Worm (Caenorhabditis elegans): ENCODE results near the gene glc-1.
A peak's percentile ranks its signal among the peaks of the same experiment; 100 is the strongest.

Gene glc-1

DNA sequence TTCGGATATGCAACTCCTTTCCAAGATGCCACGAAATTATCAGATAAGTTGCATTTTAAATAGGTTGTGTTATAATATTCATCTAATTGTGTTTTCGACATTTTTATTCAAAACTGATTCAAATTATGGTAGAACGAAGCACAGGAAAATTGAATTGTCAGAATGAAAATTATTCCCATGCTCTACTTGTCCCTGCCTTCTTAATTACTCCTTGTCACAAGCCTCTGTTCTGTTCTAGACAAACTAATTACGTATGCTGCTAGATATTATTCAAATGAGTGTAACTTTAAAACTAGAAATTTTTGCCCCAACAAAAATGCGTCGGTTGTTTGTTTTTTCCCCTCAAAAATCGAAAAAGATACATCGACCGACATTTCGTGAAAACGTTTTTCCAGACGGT, 24.6 kb downstream of the glc-1 start, which contains the start of gene srh-104:
Gene srh-104 (minus strand): TSS at position 101 of the 400 bp plus-strand sequence.
- no peak for TF ChIP-seq ceh-31 (tag; optimal IDR thresholded peaks at IDR 0.05)

DNA sequence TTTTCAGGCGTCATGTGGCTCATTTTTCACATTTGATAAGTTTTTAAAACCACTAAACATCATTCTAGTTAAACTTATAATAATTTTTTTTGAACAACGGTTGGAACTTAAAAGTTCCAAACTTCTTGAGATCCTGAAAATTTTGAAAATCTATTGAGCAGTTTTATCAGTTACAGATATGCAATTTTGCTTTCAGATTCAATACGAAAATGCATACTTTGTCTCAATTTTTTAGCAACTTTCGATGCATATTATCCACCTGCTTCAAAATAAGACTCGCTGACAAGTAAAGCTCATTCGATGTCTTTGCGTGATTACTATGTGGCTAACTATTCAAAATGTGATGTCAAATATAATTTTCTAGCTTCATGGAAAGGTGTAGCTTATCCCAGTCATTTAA, 27.1 kb downstream of the glc-1 start, which contains the start of gene srh-95:
Gene srh-95 (plus strand): TSS at position 301 of the 400 bp plus-strand sequence.
- TF ChIP-seq ama-1 (optimal IDR thresholded peaks at IDR 0.05) = no peak

DNA sequence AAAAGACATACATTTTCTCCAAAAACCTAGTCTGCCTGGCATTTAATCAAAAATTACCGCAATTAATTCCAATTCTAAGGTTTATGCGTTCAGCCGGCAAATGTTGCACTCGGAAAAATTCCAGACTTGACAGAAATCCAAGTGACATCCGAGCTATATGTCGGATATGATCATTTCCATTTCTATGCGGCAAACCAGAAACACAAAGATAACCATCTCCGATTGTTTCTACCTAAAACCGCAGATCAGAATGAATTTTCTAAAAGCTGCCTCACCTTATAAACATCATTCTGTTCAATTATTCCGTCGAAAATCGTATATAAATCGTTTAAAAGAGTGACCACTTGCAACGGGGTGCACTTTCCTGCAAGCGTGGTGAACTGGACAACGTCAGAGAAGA, 29.7 kb downstream of the glc-1 start:
- TF ChIP-seq hlh-15 (tag; optimal IDR thresholded peaks at IDR 0.05) = no peak
- TF ChIP-seq rnt-1 (tag; optimal IDR thresholded peaks at IDR 0.05) = peak; percentile 76

- TF ChIP-seq pat-9 (tag; optimal IDR thresholded peaks at IDR 0.05) (no peak), F13H6.1 (tag; optimal IDR thresholded peaks at IDR 0.05) (no peak), lin-11 (tag; optimal IDR thresholded peaks at IDR 0.05) (no peak)
Observed at ce11 chrV:16253687-16254086, 34.3 kb downstream of the glc-1 start, which contains the start of gene gcy-20. Gene gcy-20 (minus strand): TSS chrV:16253787.

ce11 chrV:16256395-16256794, 37.0 kb downstream of the glc-1 start, which contains the start of gene bgnt-1.3:
Gene bgnt-1.3 (minus strand): TSS chrV:16256495.
- TF ChIP-seq ceh-2 (tag; optimal IDR thresholded peaks at IDR 0.05) (no peak), pha-4 (tag; optimal IDR thresholded peaks at IDR 0.05) (no peak), zip-5 (tag; optimal IDR thresholded peaks at IDR 0.05) (no peak), ztf-16 (tag; optimal IDR thresholded peaks at IDR 0.05) (no peak), ceh-9 (tag; optimal IDR thresholded peaks at IDR 0.05) (no peak), C08G9.2 (tag; optimal IDR thresholded peaks at IDR 0.05) (no peak)

DNA sequence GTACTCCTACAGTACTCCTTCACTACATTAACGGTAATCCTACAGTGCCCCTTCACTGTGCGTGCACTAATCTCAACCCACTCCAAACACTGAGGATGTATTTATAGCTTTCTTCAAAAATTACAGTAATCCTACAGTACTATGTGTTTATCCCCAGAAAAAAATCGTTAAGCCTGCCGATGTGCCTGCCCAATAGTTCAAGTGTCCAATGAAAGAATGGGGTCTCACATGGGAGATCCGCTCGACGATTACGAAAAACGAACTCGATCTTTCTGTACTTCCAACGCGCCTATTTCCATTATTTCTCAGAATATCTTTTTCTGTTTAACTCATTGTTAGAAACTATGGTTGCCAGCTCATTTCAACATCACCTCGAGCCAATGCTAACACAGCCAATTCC, 38.7 kb downstream of the glc-1 start, which contains the start of gene nhr-218:
Gene nhr-218 (plus strand): TSS at position 301 of the 400 bp plus-strand sequence.
- TF ChIP-seq ama-1 (optimal IDR thresholded peaks at IDR 0.05) (no peak), zip-5 (tag; optimal IDR thresholded peaks at IDR 0.05) (no peak), ceh-24 (tag; optimal IDR thresholded peaks at IDR 0.05) (no peak), ceh-48 (tag; optimal IDR thresholded peaks at IDR 0.05) (no peak), ceh-2 (tag; optimal IDR thresholded peaks at IDR 0.05) (no peak), hlh-15 (tag; optimal IDR thresholded peaks at IDR 0.05) (no peak), ceh-19 (GFP tag; optimal IDR thresholded peaks at IDR 0.05) (no peak), hlh-30 (tag; optimal IDR thresholded peaks at IDR 0.05; ENCODE audit: insufficient read depth) (no peak), pqm-1 (tag; optimal IDR thresholded peaks at IDR 0.05) (no peak), unc-3 (GFP tag; conservative IDR thresholded peaks at IDR 0.05) (no peak), unc-3 (tag; optimal IDR thresholded peaks at IDR 0.05) (no peak), sdc-2 (tag; optimal IDR thresholded peaks at IDR 0.05) (no peak), F13H6.1 (tag; optimal IDR thresholded peaks at IDR 0.05) (no peak), unc-55 (GFP tag; optimal IDR thresholded peaks at IDR 0.05) (no peak), ceh-30 (tag; optimal IDR thresholded peaks at IDR 0.05) (no peak), pha-2 (tag; optimal IDR thresholded peaks at IDR 0.05) (no peak), fkh-10 (GFP tag; optimal IDR thresholded peaks at IDR 0.05) (no peak), dmd-4 (tag; optimal IDR thresholded peaks at IDR 0.05; ENCODE audit: borderline replicate concordance) (no peak), ceh-31 (tag; optimal IDR thresholded peaks at IDR 0.05) (no peak)

DNA sequence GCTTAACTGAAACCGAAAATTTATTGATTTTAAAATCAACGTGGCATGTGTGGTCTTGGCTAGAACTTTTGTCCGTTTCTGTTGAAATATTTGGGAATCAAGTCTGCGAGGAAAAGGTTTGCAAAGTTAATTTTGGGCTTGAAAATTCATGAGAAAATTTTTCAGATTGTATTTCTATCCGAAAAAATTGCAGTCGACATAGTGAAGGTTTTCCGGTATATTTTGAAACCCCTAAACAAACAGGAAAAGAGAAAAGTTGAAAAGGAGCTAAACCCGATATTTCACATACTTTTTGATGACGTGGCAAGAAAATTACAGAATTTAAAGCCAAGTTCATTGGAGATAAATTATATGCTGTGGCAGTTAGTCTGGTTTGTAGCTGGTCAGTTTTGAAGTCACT, 40.2 kb downstream of the glc-1 start, which contains the start of gene nhr-127:
Gene nhr-127 (plus strand): TSS at position 301 of the 400 bp plus-strand sequence.
- TF ChIP-seq fkh-10 (GFP tag; optimal IDR thresholded peaks at IDR 0.05) (no peak), pat-9 (tag; optimal IDR thresholded peaks at IDR 0.05) (no peak), unc-42 (tag; optimal IDR thresholded peaks at IDR 0.05) (no peak), hlh-8 (tag; optimal IDR thresholded peaks at IDR 0.05) (no peak), unc-86 (tag; optimal IDR thresholded peaks at IDR 0.05) (no peak), unc-55 (GFP tag; optimal IDR thresholded peaks at IDR 0.05) (no peak), ceh-22 (tag; optimal IDR thresholded peaks at IDR 0.05) (no peak), hlh-30 (tag; optimal IDR thresholded peaks at IDR 0.05; ENCODE audit: insufficient read depth) (no peak), mec-3 (tag; optimal IDR thresholded peaks at IDR 0.05; ENCODE audit: borderline replicate concordance) (no peak), lim-6 (tag; optimal IDR thresholded peaks at IDR 0.05) (no peak), syd-9 (tag; optimal IDR thresholded peaks at IDR 0.05) (no peak)

All from whole organism, late embryonic.